Worm (Caenorhabditis elegans): Measurements from ENCODE around the gene dhs-13.

The dhs-13 gene

DNA sequence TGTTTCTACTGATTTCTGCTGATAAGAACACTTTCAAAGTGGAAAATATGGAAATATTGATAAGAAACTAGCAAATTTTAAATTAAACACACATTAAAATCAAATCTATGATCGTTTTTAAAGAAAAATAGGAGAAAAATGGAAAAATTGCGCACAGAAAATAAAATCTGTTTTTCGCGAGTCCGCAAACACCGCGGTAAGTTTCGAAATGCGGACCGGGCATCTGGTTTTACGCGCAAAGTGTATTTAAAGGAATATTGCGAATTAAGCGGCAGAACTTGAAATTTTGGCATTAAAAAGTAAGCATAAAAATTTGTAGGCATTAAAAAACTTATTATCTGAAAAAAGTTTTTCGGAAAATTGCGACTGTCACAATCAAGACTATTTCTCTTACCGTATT, 1.6 kb upstream of the dhs-13 start (continued):
- TF ChIP-seq D1046.2 (GFP tag; IDR thresholded peaks at IDR 0.05) = no peak
- no peak for TF ChIP-seq saeg-2 (GFP tag; IDR thresholded peaks at IDR 0.05)
- TF ChIP-seq ZK546.5 (tag; optimal IDR thresholded peaks at IDR 0.05) = no peak
- TF ChIP-seq arid-1 (GFP tag; conservative IDR thresholded peaks at IDR 0.05) = no peak
- TF ChIP-seq zip-2 (tag; optimal IDR thresholded peaks at IDR 0.05) = no peak
- TF ChIP-seq ceh-20 (GFP tag; IDR thresholded peaks at IDR 0.05) = no peak
- no peak for TF ChIP-seq zip-11 (GFP tag; IDR thresholded peaks at IDR 0.05)

DNA sequence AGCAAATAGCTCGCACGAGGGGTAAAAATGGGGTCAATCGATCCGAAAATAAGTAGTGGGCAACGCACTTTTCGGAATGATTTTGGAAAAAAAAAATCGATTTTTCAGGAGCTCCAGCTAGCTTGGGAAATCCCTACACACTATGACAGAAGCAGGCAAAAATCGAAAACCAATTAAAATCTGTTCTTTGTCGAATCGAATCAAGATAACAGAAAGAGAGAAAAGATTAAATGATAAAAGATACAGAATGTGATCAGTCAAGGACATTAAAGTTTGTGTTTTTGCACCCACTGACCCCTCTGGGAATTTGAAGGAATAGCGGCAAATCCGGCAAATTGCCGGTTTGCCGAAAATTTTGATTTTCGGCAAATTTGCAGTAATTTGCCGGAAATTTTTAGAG, 4.1 kb downstream of the dhs-13 start:
- TF ChIP-seq ceh-44 (GFP tag; IDR thresholded peaks at IDR 0.05) (no peak), nhr-28 (tag; optimal IDR thresholded peaks at IDR 0.05) (peak; percentile 22)

DNA sequence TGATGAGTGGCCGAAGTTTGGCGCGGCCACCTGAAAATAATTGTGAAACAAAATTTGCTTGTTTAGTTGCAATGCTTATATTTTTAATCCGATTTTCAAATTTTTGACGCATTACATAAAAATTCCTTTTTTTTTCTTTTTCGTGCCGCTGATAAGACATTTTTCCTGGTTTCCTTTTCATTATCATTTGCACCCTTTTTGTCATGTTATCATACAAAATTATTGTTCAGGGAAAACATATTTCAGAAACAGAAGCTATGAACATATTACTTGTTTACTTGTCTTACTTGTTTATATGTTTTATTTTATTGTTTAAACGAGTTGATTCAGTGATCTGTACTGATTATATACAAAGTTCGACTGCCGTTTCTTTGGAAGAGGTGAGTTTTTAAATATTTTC, 10.9 kb downstream of the dhs-13 start, which contains the start of gene clec-205:
clec-205 (plus strand) TSS at position 212 of the 400 bp plus-strand sequence.
- TF ChIP-seq saeg-2 (GFP tag; IDR thresholded peaks at IDR 0.05) = no peak
- no peak for TF ChIP-seq ama-1 (optimal IDR thresholded peaks at IDR 0.05)
- TF ChIP-seq nhr-237 (tag; optimal IDR thresholded peaks at IDR 0.05) = no peak
- peak; percentile 53 for TF ChIP-seq pqm-1 (tag; optimal IDR thresholded peaks at IDR 0.05)
- TF ChIP-seq nhr-28 (tag; optimal IDR thresholded peaks at IDR 0.05) = peak; percentile 39
- no peak for TF ChIP-seq Y75B8A.6 (GFP tag; IDR thresholded peaks at IDR 0.05)
- peak; percentile 36; the same call in 1 of the 2 replicates for TF ChIP-seq dmd-6 (GFP tag; IDR thresholded peaks at IDR 0.05)
- no peak for TF ChIP-seq daf-16 (GFP tag; optimal IDR thresholded peaks at IDR 0.05)
- TF ChIP-seq daf-16 (tag; optimal IDR thresholded peaks at IDR 0.05) = peak; percentile 86
- TF ChIP-seq mes-2 (tag; optimal IDR thresholded peaks at IDR 0.05; ENCODE audit: poor library complexity, severe bottlenecking) = no peak
- peak; percentile 1 for TF ChIP-seq nhr-77 (tag; optimal IDR thresholded peaks at IDR 0.05)

ce11 chrV:1756856-1757255, 14.7 kb downstream of the dhs-13 start, which contains the start of gene clec-204:
TSS of gene clec-204 (plus strand) at chrV:1757156.
- TF ChIP-seq dpl-1 (GFP tag; optimal IDR thresholded peaks at IDR 0.05) (no peak), pqm-1 (tag; optimal IDR thresholded peaks at IDR 0.05) (peak; percentile 55), aha-1 (tag) (peak; percentile 23)

ce11 chrV:1756099-1756498, 15.4 kb downstream of the dhs-13 start:
- TF ChIP-seq pqm-1 (tag; optimal IDR thresholded peaks at IDR 0.05) (peak; percentile 55), unc-62 (GFP tag; optimal IDR thresholded peaks at IDR 0.05 in 1 of 2) (peak in 1 of 2 experiments; percentile 70), unc-62 (tag; optimal IDR thresholded peaks at IDR 0.05) (no peak), php-3 (GFP tag; IDR thresholded peaks at IDR 0.05) (0 out of 2 replicates have a peak, but pooled peaks have one; percentile 13), lsy-2 (tag; optimal IDR thresholded peaks at IDR 0.05) (no peak), nhr-76 (tag; optimal IDR thresholded peaks at IDR 0.05) (no peak), dmd-6 (GFP tag; IDR thresholded peaks at IDR 0.05) (peak; percentile 37; the same call in 1 of the 2 replicates)

DNA sequence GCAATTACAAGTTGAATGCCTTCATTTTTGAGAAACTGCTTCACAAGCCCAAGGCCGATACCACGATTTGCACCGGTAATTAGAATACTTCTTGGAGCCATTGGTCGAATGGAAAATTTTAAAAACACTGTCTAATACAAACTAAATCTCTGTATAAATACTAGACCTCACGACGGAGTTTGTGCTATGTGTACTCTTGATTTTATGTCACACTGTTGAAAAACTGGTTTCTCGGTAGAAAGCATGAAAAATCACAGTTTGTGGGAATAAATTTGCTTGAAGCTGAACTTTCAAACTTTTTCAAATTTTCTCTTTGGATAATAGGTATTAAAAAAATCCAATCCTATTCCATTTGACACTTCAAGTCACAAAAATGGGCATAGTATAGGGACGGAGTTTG, 15.9 kb downstream of the dhs-13 start, which contains the start of gene ZK697.14:
ZK697.14 (minus strand) TSS at position 101 of the 400 bp plus-strand sequence.
- TF ChIP-seq ceh-32 (tag; optimal IDR thresholded peaks at IDR 0.05; ENCODE audit: poor library complexity) = no peak
- TF ChIP-seq daf-12 (tag; optimal IDR thresholded peaks at IDR 0.05) = no peak
- no peak for TF ChIP-seq mxl-2 (GFP tag; conservative IDR thresholded peaks at IDR 0.05)
- TF ChIP-seq lin-29 (GFP tag; IDR thresholded peaks at IDR 0.05) = no peak
- no peak for TF ChIP-seq zip-11 (GFP tag; IDR thresholded peaks at IDR 0.05)
- TF ChIP-seq fkh-10 (GFP tag; optimal IDR thresholded peaks at IDR 0.05) = no peak

ce11 chrV:1752496-1752895, 19.0 kb downstream of the dhs-13 start, which contains the start of gene ZK697.1:
TSS of gene ZK697.1 (plus strand) at chrV:1752796.
- TF ChIP-seq Y105C5A.15 (GFP tag; IDR thresholded peaks at IDR 0.05) = no peak
- TF ChIP-seq madf-5 (GFP tag; IDR thresholded peaks at IDR 0.05) = no peak
- TF ChIP-seq spr-3 (GFP tag; optimal IDR thresholded peaks at IDR 0.05) = no peak
- TF ChIP-seq lsy-2 (tag; optimal IDR thresholded peaks at IDR 0.05) = no peak
- TF ChIP-seq rbr-2 (tag; optimal IDR thresholded peaks at IDR 0.05) = no peak
- TF ChIP-seq gei-8 (GFP tag; optimal IDR thresholded peaks at IDR 0.05) = no peak
- no peak for TF ChIP-seq nhr-48 (tag; optimal IDR thresholded peaks at IDR 0.05)
- TF ChIP-seq mdt-29 (GFP tag; IDR thresholded peaks at IDR 0.05) = no peak
